Worm (Caenorhabditis elegans): Measurements from ENCODE around the gene W09D6.5.
A peak's percentile ranks its signal among the peaks of the same experiment; 100 is the strongest.

Gene W09D6.5

DNA sequence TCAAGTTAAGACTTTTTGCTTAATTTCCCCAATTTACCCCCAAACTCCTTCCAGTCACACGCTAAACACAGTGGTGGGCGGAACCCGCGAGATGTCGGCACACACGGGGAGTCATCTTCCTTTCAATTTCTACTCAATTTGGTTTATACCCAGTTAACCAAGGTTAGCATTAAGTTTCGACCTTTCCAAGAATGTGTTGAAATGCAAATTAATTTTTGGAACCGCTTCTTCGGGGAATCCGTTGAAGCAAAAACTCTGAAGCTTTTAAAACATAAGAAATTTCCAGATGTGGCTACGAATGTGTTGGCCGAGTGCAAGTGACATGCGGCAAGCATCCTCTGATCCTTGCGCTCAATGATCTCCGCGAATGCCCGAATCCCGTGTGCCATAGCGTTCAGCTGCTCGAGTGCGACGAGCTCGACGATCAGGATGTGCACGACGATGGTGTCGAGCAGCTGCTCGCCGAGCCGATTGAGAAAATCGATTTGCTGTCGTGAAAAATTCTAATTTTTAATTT is 2.6 kb downstream of the W09D6.5 start (continued):
- TF ChIP-seq Y53G8AR.9 (GFP tag; conservative IDR thresholded peaks at IDR 0.05) (peak; percentile 86; the same call in 1 of the 2 replicates), xnd-1 (tag; optimal IDR thresholded peaks at IDR 0.05) (peak; percentile 55), sdz-38 (tag; optimal IDR thresholded peaks at IDR 0.05) (no peak), madf-3 (GFP tag; IDR thresholded peaks at IDR 0.05) (0 out of 2 replicates have a peak, but pooled peaks have one; percentile 24), ztf-25 (GFP tag; IDR thresholded peaks at IDR 0.05) (peak; percentile 5; the same call in 1 of the 2 replicates), madf-8 (GFP tag; conservative IDR thresholded peaks at IDR 0.05) (peak; percentile 37), F52B5.7 (tag; optimal IDR thresholded peaks at IDR 0.05) (peak; percentile 72), let-607 (tag; optimal IDR thresholded peaks at IDR 0.05) (peak in 1 of 2 experiments; percentile 47), die-1 (tag; optimal IDR thresholded peaks at IDR 0.05) (peak; percentile 44), snpc-4 (GFP tag; optimal IDR thresholded peaks at IDR 0.05) (peak; percentile 95), snpc-4 (tag; optimal IDR thresholded peaks at IDR 0.05) (peak; percentile 93 to 99 (median 96)), dpl-1 (GFP tag; optimal IDR thresholded peaks at IDR 0.05) (no peak), rec-8 (tag; optimal IDR thresholded peaks at IDR 0.05) (peak; percentile 11 to 65), tbp1 (GFP tag; optimal IDR thresholded peaks at IDR 0.05) (peak; percentile 78), D2030.7 (GFP tag; IDR thresholded peaks at IDR 0.05) (peak; percentile 95), aptf-2 (GFP tag; conservative IDR thresholded peaks at IDR 0.05) (peak; percentile 55; the same call in 1 of the 2 replicates), B0261.1 (tag; optimal IDR thresholded peaks at IDR 0.05) (no peak), ztf-26 (tag; optimal IDR thresholded peaks at IDR 0.05) (no peak), ztf-3 (GFP tag; optimal IDR thresholded peaks at IDR 0.05) (no peak), hlh-26 (GFP tag; conservative IDR thresholded peaks at IDR 0.05) (no peak), gei-17 (GFP tag; optimal IDR thresholded peaks at IDR 0.05) (no peak), ceh-58 (GFP tag; IDR thresholded peaks at IDR 0.05) (0 out of 2 replicates have a peak, but pooled peaks have one; percentile 52), akir-1 (GFP tag; optimal IDR thresholded peaks at IDR 0.05) (no peak), B0035.1 (tag; optimal IDR thresholded peaks at IDR 0.05) (no peak), Y95B8A.8 (GFP tag; IDR thresholded peaks at IDR 0.05) (peak; percentile 61; the same call in 1 of the 2 replicates), tbx-9 (tag; optimal IDR thresholded peaks at IDR 0.05; ENCODE audit: borderline replicate concordance) (no peak), F57A8.1 (GFP tag; optimal IDR thresholded peaks at IDR 0.05) (peak; percentile 5), F23B12.7 (tag; optimal IDR thresholded peaks at IDR 0.05; ENCODE audit: insufficient read depth) (no peak), F57C9.4 (tag; optimal IDR thresholded peaks at IDR 0.05) (peak; percentile 1), F37B4.10 (GFP tag; IDR thresholded peaks at IDR 0.05) (0 out of 2 replicates have a peak, but pooled peaks have one; percentile 7), bed-2 (GFP tag; IDR thresholded peaks at IDR 0.05) (no peak), ZK185.1 (tag; optimal IDR thresholded peaks at IDR 0.05; ENCODE audit: poor library complexity, severe bottlenecking) (peak; percentile 40), lin-26 (GFP tag; IDR thresholded peaks at IDR 0.05) (peak; percentile 85), hmg-20 (GFP tag; IDR thresholded peaks at IDR 0.05) (0 out of 2 replicates have a peak, but pooled peaks have one; percentile 63), nhr-120 (GFP tag; IDR thresholded peaks at IDR 0.05) (no peak), F49E8.2 (tag; optimal IDR thresholded peaks at IDR 0.05; ENCODE audit: insufficient read depth) (peak; percentile 86), lin-35 (GFP tag; optimal IDR thresholded peaks at IDR 0.05) (peak in 1 of 3 experiments; percentile 12), athp-1 (tag; optimal IDR thresholded peaks at IDR 0.05) (peak; percentile 77), C17E4.6 (GFP tag; IDR thresholded peaks at IDR 0.05) (0 out of 2 replicates have a peak, but pooled peaks have one; percentile 6), lag-1 (GFP tag; IDR thresholded peaks at IDR 0.05) (no peak), unc-130 (GFP tag; optimal IDR thresholded peaks at IDR 0.05) (no peak), ekl-4 (GFP tag; IDR thresholded peaks at IDR 0.05) (peak; percentile 80), T26A5.8 (tag; optimal IDR thresholded peaks at IDR 0.05) (peak; percentile 77), bed-1 (GFP tag; IDR thresholded peaks at IDR 0.05) (0 out of 2 replicates have a peak, but pooled peaks have one; percentile 73), hmg-1.2 (GFP tag; IDR thresholded peaks at IDR 0.05) (peak; percentile 92), attf-6 (GFP tag; IDR thresholded peaks at IDR 0.05) (peak; percentile 98), ets-4 (GFP tag; optimal IDR thresholded peaks at IDR 0.05) (no peak)
